Worm (Caenorhabditis elegans) whole organism, L3 larva: Measurements from ENCODE around the gene ctsa-2.

Source experiments
- R02D3.7 ChIP-seq: fragments of 150-350 bp; optimal IDR thresholded peaks from 2 replicates; lab custom pipeline; 2014; ENCODE audit warnings: missing biosample characterization, missing genetic modification characterization
- aly-2 ChIP-seq: fragments of 150-350 bp; optimal IDR thresholded peaks from 2 replicates; lab custom pipeline; 2014; ENCODE audit warnings: missing biosample characterization, missing genetic modification characterization
- ceh-16 ChIP-seq: sonication (generic microtip); optimal IDR thresholded peaks from 2 replicates; lab custom pipeline; 2017; ENCODE audit warnings: missing biosample characterization, missing genetic modification characterization
- ceh-82 ChIP-seq: fragments of 150-350 bp; optimal IDR thresholded peaks from 2 replicates; lab custom pipeline; 2014; ENCODE audit warnings: missing biosample characterization, missing genetic modification characterization
- elt-2 ChIP-seq: sonication (generic microtip); optimal IDR thresholded peaks from 2 replicates; lab custom pipeline; 2016; ENCODE audit warnings: missing genetic modification reagents, mild to moderate bottlenecking, missing genetic modification characterization, missing compliant biosample characterization
- elt-3 ChIP-seq, 3 experiments: fragments of 150-350 bp in 1 of 3; sonication (generic microtip) in 2 of 3; optimal IDR thresholded peaks; 2 replicates in 2 of 3; 4 replicates in 1 of 3; lab custom pipeline; 2014 to 2017; ENCODE audit warnings: missing biosample characterization in 3 of 3, missing genetic modification characterization in 3 of 3
- eor-1 ChIP-seq, 2 experiments: fragments of 150-350 bp; optimal IDR thresholded peaks; 2 replicates each; lab custom pipeline; 2014 to 2018; ENCODE audit warnings: missing biosample characterization in 2 of 2, missing genetic modification characterization in 2 of 2
- fkh-10 ChIP-seq: sonication (generic microtip); optimal IDR thresholded peaks from 2 replicates; lab custom pipeline; 2017; ENCODE audit warnings: missing biosample characterization, missing genetic modification reagents, missing genetic modification characterization
- hmg-11 ChIP-seq: sonication (generic microtip); optimal IDR thresholded peaks from 2 replicates; lab custom pipeline; 2016; ENCODE audit warnings: missing genetic modification characterization, missing compliant biosample characterization
- lin-15B ChIP-seq: fragments of 150-350 bp; optimal IDR thresholded peaks from 2 replicates; lab custom pipeline; 2014; ENCODE audit warnings: missing biosample characterization, missing genetic modification characterization
- lin-39 ChIP-seq: fragments of 150-350 bp; optimal IDR thresholded peaks from 2 replicates; lab custom pipeline; 2018; ENCODE audit warnings: missing biosample characterization, missing genetic modification reagents, missing genetic modification characterization
- lsy-12 ChIP-seq: sonication (generic microtip); optimal IDR thresholded peaks from 2 replicates; lab custom pipeline; 2016; ENCODE audit warnings: mild to moderate bottlenecking, missing genetic modification characterization, missing compliant biosample characterization
- mdl-1 ChIP-seq: fragments of 150-350 bp; optimal IDR thresholded peaks from 2 replicates; lab custom pipeline; 2014; ENCODE audit warnings: missing biosample characterization, missing genetic modification characterization
- mml-1 ChIP-seq: fragments of 150-350 bp; sonication (generic microtip); optimal IDR thresholded peaks from 3 replicates; lab custom pipeline; 2014; ENCODE audit warnings: missing biosample characterization, missing genetic modification characterization
- nfya-1 ChIP-seq: sonication (generic microtip); optimal IDR thresholded peaks from 2 replicates; lab custom pipeline; 2017; ENCODE audit warnings: missing genetic modification characterization, mild to moderate bottlenecking, missing compliant biosample characterization, antibody characterized with exemption, moderate library complexity; ENCODE audit not compliant: insufficient read depth
- nhr-12 ChIP-seq: fragments of 150-350 bp; optimal IDR thresholded peaks from 2 replicates; lab custom pipeline; 2014; ENCODE audit warnings: missing biosample characterization, missing genetic modification characterization
- nhr-28 ChIP-seq: fragments of 150-350 bp; optimal IDR thresholded peaks from 2 replicates; lab custom pipeline; 2014; ENCODE audit warnings: missing biosample characterization, missing genetic modification characterization
- nhr-43 ChIP-seq: sonication (generic microtip); optimal IDR thresholded peaks from 2 replicates; lab custom pipeline; 2016; ENCODE audit warnings: mild to moderate bottlenecking, missing genetic modification characterization, missing compliant biosample characterization; ENCODE audit not compliant: poor library complexity, severe bottlenecking
- nhr-67 ChIP-seq: fragments of 150-350 bp; optimal IDR thresholded peaks from 2 replicates; lab custom pipeline; 2014; ENCODE audit warnings: missing biosample characterization, missing genetic modification characterization
- nhr-76 ChIP-seq: fragments of 150-350 bp; sonication (generic microtip); optimal IDR thresholded peaks from 5 replicates; lab custom pipeline; 2014; ENCODE audit warnings: missing biosample characterization, missing genetic modification characterization
- nhr-77 ChIP-seq: fragments of 150-350 bp; optimal IDR thresholded peaks from 2 replicates; lab custom pipeline; 2014; ENCODE audit warnings: missing biosample characterization, missing genetic modification characterization
- pqm-1 ChIP-seq: fragments of 150-350 bp; optimal IDR thresholded peaks from 2 replicates; lab custom pipeline; 2017; ENCODE audit warnings: missing biosample characterization, missing genetic modification characterization, inconsistent platforms
- sea-2 ChIP-seq: fragments of 150-350 bp; sonication (generic microtip); optimal IDR thresholded peaks from 4 replicates; lab custom pipeline; 2014; ENCODE audit warnings: missing biosample characterization, missing genetic modification reagents, missing genetic modification characterization
- skn-1 ChIP-seq: fragments of 150-350 bp; optimal IDR thresholded peaks from 2 replicates; lab custom pipeline; 2014; ENCODE audit warnings: missing biosample characterization, missing genetic modification characterization
- snpc-4 ChIP-seq: fragments of 150-350 bp; optimal IDR thresholded peaks from 2 replicates; lab custom pipeline; 2014; ENCODE audit warnings: missing biosample characterization, missing genetic modification characterization
- tbx-2 ChIP-seq: sonication (generic microtip); optimal IDR thresholded peaks from 2 replicates; lab custom pipeline; 2016; ENCODE audit warnings: mild to moderate bottlenecking, missing genetic modification characterization, missing compliant biosample characterization
- unc-39 ChIP-seq: sonication (generic microtip); optimal IDR thresholded peaks from 4 replicates; lab custom pipeline; 2017; ENCODE audit warnings: missing biosample characterization, missing genetic modification characterization
- unc-62 ChIP-seq: fragments of 150-350 bp; sonication (generic microtip); optimal IDR thresholded peaks from 4 replicates; lab custom pipeline; 2014; ENCODE audit warnings: missing biosample characterization, missing genetic modification reagents, missing genetic modification characterization
- zag-1 ChIP-seq: fragments of 150-350 bp; optimal IDR thresholded peaks from 2 replicates; lab custom pipeline; 2014; ENCODE audit warnings: missing biosample characterization, missing genetic modification characterization
- ztf-11 ChIP-seq: fragments of 150-350 bp; optimal IDR thresholded peaks from 2 replicates; lab custom pipeline; 2014; ENCODE audit warnings: missing biosample characterization, missing genetic modification characterization
- ztf-4 ChIP-seq: fragments of 150-350 bp; optimal IDR thresholded peaks from 2 replicates; lab custom pipeline; 2014; ENCODE audit warnings: missing biosample characterization, missing genetic modification characterization

Gene ctsa-2

DNA sequence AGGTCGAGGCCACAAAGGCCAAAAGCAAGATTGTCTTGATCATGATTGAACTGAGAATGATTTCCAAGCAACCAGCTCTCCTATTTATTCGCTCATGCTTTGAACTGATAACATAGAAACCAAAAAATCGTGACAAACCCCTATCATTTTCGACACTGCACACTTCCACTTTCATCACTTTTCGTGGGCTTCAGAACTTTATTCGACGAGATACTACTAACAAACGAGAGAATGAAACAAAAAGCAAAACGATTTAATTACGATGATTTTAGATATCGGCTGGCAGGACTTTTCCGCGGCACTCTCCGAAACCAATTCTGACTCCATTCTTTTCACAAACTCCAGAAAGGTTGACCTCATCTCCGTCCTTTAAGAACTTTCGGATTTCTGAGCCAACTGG is 16.2 kb upstream of the ctsa-2 start, which contains the start of gene asp-14:
Gene asp-14, minus strand, starts transcription at position 101 of the 400 bp plus-strand sequence.
- peak; percentile 16 for TF ChIP-seq elt-2
- no peak for TF ChIP-seq hmg-11 (tag; lab: Kevin White, UChicago)

DNA sequence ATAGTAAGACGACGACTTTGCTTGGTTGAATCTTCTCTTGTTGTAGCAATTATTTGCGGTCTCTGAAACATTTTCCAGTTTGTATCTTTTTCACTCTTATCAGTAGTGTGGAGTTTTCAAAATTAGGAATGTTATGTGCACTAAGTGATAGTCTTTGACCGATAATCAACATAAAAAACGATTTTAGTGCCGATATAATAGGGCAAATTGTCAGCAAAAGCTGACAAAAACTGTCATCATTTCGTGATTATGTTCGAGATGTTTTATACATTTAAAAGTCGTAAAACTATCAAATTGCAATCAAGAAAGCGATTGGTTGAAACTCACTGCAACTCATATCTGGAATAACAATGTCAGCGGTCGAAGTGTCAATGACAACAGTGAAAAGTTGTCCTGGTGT is 14.8 kb upstream of the ctsa-2 start:
- TF ChIP-seq fkh-10 (GFP tag; lab: Kevin White, UChicago) = no peak
- TF ChIP-seq skn-1 = peak; percentile 91
- TF ChIP-seq ceh-82 (tag; lab: Kevin White, UChicago) = no peak
- peak; percentile 32 for TF ChIP-seq pqm-1 (tag; lab: Kevin White, UChicago)
- TF ChIP-seq elt-2 = peak; percentile 86

ce11 chrX:6443373-6443772 is 13.0 kb upstream of the ctsa-2 start, which contains the start of gene K10C2.7:
Gene K10C2.7, minus strand, starts transcription at chrX:6443473.
- TF ChIP-seq lsy-12 (tag; lab: Kevin White, UChicago) (no peak), lin-15B (no peak), lin-39 (tag; lab: Kevin White, UChicago) (no peak), eor-1 (tag; optimal IDR thresholded peaks at IDR 0.05; lab: Kevin White, UChicago) (no peak), nhr-77 (tag; lab: Kevin White, UChicago) (no peak), unc-39 (tag; lab: Kevin White, UChicago) (no peak), nfya-1 (tag; lab: Kevin White, UChicago) (no peak), nhr-28 (tag; lab: Kevin White, UChicago) (no peak), unc-62 (GFP tag; lab: Kevin White, UChicago) (no peak), aly-2 (tag; lab: Kevin White, UChicago) (no peak), nhr-76 (tag; lab: Kevin White, UChicago) (no peak), ztf-11 (tag; lab: Kevin White, UChicago) (no peak), tbx-2 (no peak), ztf-4 (tag; lab: Kevin White, UChicago) (no peak), nhr-67 (tag; lab: Kevin White, UChicago) (no peak), ceh-16 (tag; lab: Kevin White, UChicago) (no peak), mdl-1 (no peak), zag-1 (tag; lab: Kevin White, UChicago) (no peak), elt-3 (tag; optimal IDR thresholded peaks at IDR 0.05; lab: Kevin White, UChicago) (no peak)

DNA sequence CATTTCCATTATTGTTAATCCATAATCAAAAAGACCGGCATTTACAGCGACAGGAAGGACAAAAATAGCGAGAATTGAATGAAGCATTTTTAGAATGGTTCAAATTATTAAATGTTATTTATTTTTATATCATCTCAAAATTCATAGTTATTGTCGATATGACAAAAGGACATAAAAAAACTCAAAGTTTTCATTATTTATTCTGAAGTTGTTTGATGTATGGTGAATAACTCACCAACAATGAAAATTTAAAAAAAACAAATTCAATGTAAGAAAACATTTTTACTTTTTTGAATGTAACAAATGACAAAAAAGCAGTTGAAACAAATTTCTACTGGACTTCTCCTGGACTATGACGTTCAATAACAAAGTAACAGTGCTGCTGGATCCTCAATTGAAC is 10.1 kb upstream of the ctsa-2 start, which contains the start of gene K10C2.14:
Gene K10C2.14, minus strand, starts transcription at position 101 of the 400 bp plus-strand sequence.
- TF ChIP-seq mdl-1 = no peak
- TF ChIP-seq nhr-12 (tag; lab: Kevin White, UChicago) = no peak
- TF ChIP-seq mml-1 (tag; lab: Kevin White, UChicago) = no peak
- TF ChIP-seq nhr-28 (tag; lab: Kevin White, UChicago) = no peak
- no peak for TF ChIP-seq ceh-82 (tag; lab: Kevin White, UChicago)
- TF ChIP-seq snpc-4 = no peak

DNA sequence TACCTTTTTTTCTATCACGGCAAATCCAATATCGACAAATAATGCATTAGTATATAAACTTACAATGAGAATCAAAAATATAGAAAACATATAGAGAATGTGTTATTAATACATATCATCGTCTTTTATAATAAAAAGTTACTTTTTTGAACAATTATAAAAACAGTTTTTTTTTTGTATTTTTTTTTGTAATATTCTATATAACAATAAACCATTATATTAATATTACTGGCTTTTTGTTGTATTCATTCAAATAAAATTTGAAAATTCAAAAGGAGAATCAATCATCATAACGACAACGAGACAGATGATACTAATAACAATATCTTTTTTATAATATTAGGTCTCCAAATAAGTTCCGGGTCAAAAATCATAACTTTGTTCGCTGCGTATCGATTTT is 7.1 kb upstream of the ctsa-2 start, which contains the start of gene K10C2.8:
Gene K10C2.8, minus strand, starts transcription at position 101 of the 400 bp plus-strand sequence.
- TF ChIP-seq lsy-12 (tag; lab: Kevin White, UChicago) = no peak
- no peak for TF ChIP-seq skn-1
- TF ChIP-seq nhr-43 (tag; lab: Kevin White, UChicago) = no peak
- TF ChIP-seq mml-1 (tag; lab: Kevin White, UChicago) = no peak
- no peak for TF ChIP-seq R02D3.7
- no peak for TF ChIP-seq unc-39 (tag; lab: Kevin White, UChicago)
- no peak for TF ChIP-seq ztf-4 (tag; lab: Kevin White, UChicago)
- no peak for TF ChIP-seq pqm-1 (tag; lab: Kevin White, UChicago)
- TF ChIP-seq nfya-1 (tag; lab: Kevin White, UChicago) = no peak
- TF ChIP-seq nhr-77 (tag; lab: Kevin White, UChicago) = no peak
- TF ChIP-seq sea-2 (GFP tag; lab: Kevin White, UChicago) = no peak
- TF ChIP-seq nhr-76 (tag; lab: Kevin White, UChicago) = no peak
- TF ChIP-seq lin-39 (tag; lab: Kevin White, UChicago) = no peak

DNA sequence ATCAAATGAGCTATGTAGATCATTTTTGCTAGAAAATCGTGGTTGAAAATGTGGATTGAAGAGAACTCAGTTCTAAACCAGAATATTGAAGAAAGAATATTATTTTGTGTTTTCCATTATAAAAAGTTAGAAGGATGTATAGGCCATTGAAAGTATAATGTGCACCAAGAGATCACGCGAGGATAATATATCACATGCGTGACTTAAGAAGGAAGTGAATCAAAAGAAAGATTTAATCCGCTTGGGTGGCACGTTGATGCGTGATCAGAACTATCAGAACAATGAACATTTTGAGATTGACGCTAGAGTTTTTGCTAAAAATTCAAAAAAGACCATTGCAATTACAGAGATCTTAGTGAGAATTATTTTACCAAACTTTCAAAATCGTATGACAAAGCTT is 5.4 kb upstream of the ctsa-2 start:
- TF ChIP-seq unc-39 (tag; lab: Kevin White, UChicago) = no peak
- TF ChIP-seq R02D3.7 = no peak
- no peak for TF ChIP-seq lin-39 (tag; lab: Kevin White, UChicago)
